Worm (Caenorhabditis elegans) whole organism, L2 larva: Measurements from ENCODE around the gene lin-14.

Experiments
- C34F6.9 ChIP-seq: fragments of 150-350 bp; optimal IDR thresholded peaks from 2 replicates; lab custom pipeline; 2014; ENCODE audit warnings: missing biosample characterization, missing genetic modification characterization
- F13H6.1 ChIP-seq: sonication (generic microtip); optimal IDR thresholded peaks from 2 replicates; lab custom pipeline; 2016; ENCODE audit warnings: missing genetic modification characterization, missing compliant biosample characterization
- R02D3.7 ChIP-seq: fragments of 150-350 bp; optimal IDR thresholded peaks from 2 replicates; lab custom pipeline; 2014; ENCODE audit warnings: missing biosample characterization, missing genetic modification characterization
- Y55F3AM.14 ChIP-seq: fragments of 200-800 bp; sonication (Bioruptor generic); optimal IDR thresholded peaks from 2 replicates; lab custom pipeline; 2018; ENCODE audit warnings: mild to moderate bottlenecking, missing genetic modification characterization, missing compliant biosample characterization
- ZK546.5 ChIP-seq: sonication (generic microtip); optimal IDR thresholded peaks from 2 replicates; lab custom pipeline; 2017; ENCODE audit warnings: missing biosample characterization, missing genetic modification characterization
- aly-2 ChIP-seq: fragments of 150-350 bp; optimal IDR thresholded peaks from 2 replicates; lab custom pipeline; 2014; ENCODE audit warnings: missing biosample characterization, missing genetic modification characterization
- ama-1 ChIP-seq: fragments of 150-350 bp; optimal IDR thresholded peaks from 2 replicates; lab custom pipeline; 2018; ENCODE audit warnings: inconsistent platforms
- blmp-1 ChIP-seq: sonication (generic microtip); optimal IDR thresholded peaks from 2 replicates; lab custom pipeline; 2017; ENCODE audit warnings: missing genetic modification characterization, mild to moderate bottlenecking, missing compliant biosample characterization, antibody characterized with exemption, moderate library complexity; ENCODE audit not compliant: insufficient read depth
- ceh-16 ChIP-seq: fragments of 150-350 bp; optimal IDR thresholded peaks from 2 replicates; lab custom pipeline; 2014; ENCODE audit warnings: missing biosample characterization, missing genetic modification characterization
- crh-2 ChIP-seq: sonication (generic microtip); optimal IDR thresholded peaks from 2 replicates; lab custom pipeline; 2017; ENCODE audit warnings: missing biosample characterization, missing genetic modification characterization
- egl-27 ChIP-seq: sonication (generic microtip); optimal IDR thresholded peaks from 3 replicates; lab custom pipeline; 2017; ENCODE audit warnings: missing biosample characterization, missing genetic modification reagents, missing genetic modification characterization
- elt-1 ChIP-seq: fragments of 150-350 bp; optimal IDR thresholded peaks from 2 replicates; lab custom pipeline; 2014; ENCODE audit warnings: missing biosample characterization, missing genetic modification characterization
- fos-1 ChIP-seq: fragments of 150-350 bp; optimal IDR thresholded peaks from 2 replicates; lab custom pipeline; 2014; ENCODE audit warnings: missing biosample characterization, missing genetic modification characterization
- gmeb-1 ChIP-seq: fragments of 150-350 bp; optimal IDR thresholded peaks from 2 replicates; lab custom pipeline; 2014; ENCODE audit warnings: missing biosample characterization, missing genetic modification characterization
- lin-11 ChIP-seq: fragments of 150-350 bp; sonication (generic microtip); optimal IDR thresholded peaks from 2 replicates; lab custom pipeline; 2014; ENCODE audit warnings: missing biosample characterization, missing genetic modification characterization, inconsistent platforms, mixed read lengths
- lin-13 ChIP-seq: fragments of 150-350 bp; optimal IDR thresholded peaks from 2 replicates; lab custom pipeline; 2014; ENCODE audit warnings: missing biosample characterization, missing genetic modification reagents, missing genetic modification characterization
- lin-39 ChIP-seq: fragments of 150-350 bp; optimal IDR thresholded peaks from 2 replicates; lab custom pipeline; 2014; ENCODE audit warnings: missing biosample characterization, missing genetic modification reagents, missing genetic modification characterization
- lsy-2 ChIP-seq, 2 experiments: fragments of 150-350 bp in 1 of 2; sonication (generic microtip) in 1 of 2; optimal IDR thresholded peaks; 2 replicates each; lab custom pipeline; 2014 to 2017; ENCODE audit warnings: missing biosample characterization in 2 of 2, missing genetic modification characterization in 2 of 2
- mab-5 ChIP-seq: fragments of 150-350 bp; optimal IDR thresholded peaks from 2 replicates; lab custom pipeline; 2014; ENCODE audit warnings: missing biosample characterization, missing genetic modification characterization
- nhr-10 ChIP-seq: sonication (generic microtip); optimal IDR thresholded peaks from 2 replicates; lab custom pipeline; 2017; ENCODE audit warnings: missing biosample characterization, missing genetic modification characterization
- nhr-11 ChIP-seq: fragments of 150-350 bp; optimal IDR thresholded peaks from 2 replicates; lab custom pipeline; 2014; ENCODE audit warnings: missing biosample characterization, missing genetic modification characterization
- nhr-129 ChIP-seq: fragments of 150-350 bp; optimal IDR thresholded peaks from 2 replicates; lab custom pipeline; 2014; ENCODE audit warnings: missing biosample characterization, missing genetic modification characterization
- nhr-21 ChIP-seq: fragments of 150-350 bp; optimal IDR thresholded peaks from 2 replicates; lab custom pipeline; 2014; ENCODE audit warnings: missing biosample characterization, missing genetic modification characterization
- nhr-237 ChIP-seq: fragments of 150-350 bp; optimal IDR thresholded peaks from 2 replicates; lab custom pipeline; 2014; ENCODE audit warnings: missing biosample characterization, missing genetic modification characterization
- nhr-25 ChIP-seq: fragments of 150-350 bp; sonication (generic microtip); optimal IDR thresholded peaks from 3 replicates; lab custom pipeline; 2014; ENCODE audit warnings: missing biosample characterization, missing genetic modification characterization
- nhr-6 ChIP-seq: fragments of 150-350 bp; optimal IDR thresholded peaks from 2 replicates; lab custom pipeline; 2014; ENCODE audit warnings: missing biosample characterization, missing genetic modification characterization
- nhr-77 ChIP-seq: fragments of 150-350 bp; optimal IDR thresholded peaks from 2 replicates; lab custom pipeline; 2014; ENCODE audit warnings: missing biosample characterization, missing genetic modification characterization
- peb-1 ChIP-seq: fragments of 150-350 bp; optimal IDR thresholded peaks from 2 replicates; lab custom pipeline; 2014; ENCODE audit warnings: missing biosample characterization, missing genetic modification characterization
- sem-4 ChIP-seq: fragments of 150-350 bp; optimal IDR thresholded peaks from 2 replicates; lab custom pipeline; 2014; ENCODE audit warnings: missing biosample characterization, missing genetic modification reagents, missing genetic modification characterization
- sma-3 ChIP-seq: sonication (generic microtip); optimal IDR thresholded peaks from 2 replicates; lab custom pipeline; 2016; ENCODE audit warnings: missing genetic modification reagents, missing genetic modification characterization, missing compliant biosample characterization
- sma-9 ChIP-seq, 2 experiments: fragments of 150-350 bp in 1 of 2; sonication (generic microtip) in 1 of 2; optimal IDR thresholded peaks; 2 replicates each; lab custom pipeline; 2014 to 2016; ENCODE audit warnings: missing genetic modification characterization in 2 of 2, mild to moderate bottlenecking in 1 of 2, missing biosample characterization in 1 of 2, missing compliant biosample characterization in 1 of 2, missing genetic modification reagents in 1 of 2, moderate library complexity in 1 of 2
- snpc-4 ChIP-seq: fragments of 150-350 bp; optimal IDR thresholded peaks from 2 replicates; lab custom pipeline; 2014; ENCODE audit warnings: missing biosample characterization, missing genetic modification characterization
- unc-39 ChIP-seq: fragments of 150-350 bp; optimal IDR thresholded peaks from 2 replicates; lab custom pipeline; 2014; ENCODE audit warnings: missing biosample characterization, missing genetic modification characterization
- unc-55 ChIP-seq: fragments of 150-350 bp; sonication (generic microtip); optimal IDR thresholded peaks from 3 replicates; lab custom pipeline; 2014; ENCODE audit warnings: missing biosample characterization, missing genetic modification reagents, missing genetic modification characterization
- unc-62 ChIP-seq: fragments of 150-350 bp; optimal IDR thresholded peaks from 2 replicates; lab custom pipeline; 2014; ENCODE audit warnings: missing biosample characterization, missing genetic modification reagents, missing genetic modification characterization
- ztf-1 ChIP-seq: fragments of 200-800 bp; sonication (Bioruptor generic); conservative IDR thresholded peaks from 2 replicates; pipeline ENCODE4 v1.3.6; 2022; ENCODE audit warnings: missing genetic modification characterization, missing compliant biosample characterization
- ztf-11 ChIP-seq: sonication (generic microtip); optimal IDR thresholded peaks from 2 replicates; lab custom pipeline; 2017; ENCODE audit warnings: missing biosample characterization, missing genetic modification characterization

Gene lin-14

DNA sequence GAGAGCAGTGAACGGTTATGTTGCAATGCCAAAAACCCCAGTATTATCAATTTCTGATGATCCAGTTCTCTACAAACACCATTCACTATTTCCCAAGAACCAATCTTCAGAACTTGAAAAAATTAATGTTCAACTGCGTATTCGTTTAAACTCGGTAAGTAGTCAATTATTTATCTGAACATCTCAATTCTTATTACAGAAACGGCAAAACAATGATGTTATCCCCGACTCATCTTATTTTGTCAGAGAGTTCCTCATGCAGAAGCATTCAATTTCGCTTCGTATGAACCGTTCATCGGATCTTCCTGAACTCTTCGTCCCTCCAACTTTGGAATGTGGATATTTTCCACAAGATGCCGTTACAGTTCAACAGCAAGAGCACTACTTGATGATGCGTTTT is 58.3 kb downstream of the lin-14 start:
- TF ChIP-seq ceh-16 (no peak), sma-9 (GFP tag; optimal IDR thresholded peaks at IDR 0.05; lab: Kevin White, UChicago) (no peak), sma-9 (tag; optimal IDR thresholded peaks at IDR 0.05; lab: Kevin White, UChicago) (no peak), mab-5 (tag; lab: Kevin White, UChicago) (no peak), nhr-21 (tag; lab: Kevin White, UChicago) (no peak), Y55F3AM.14 (GFP tag; lab: Kevin White, UChicago) (no peak), elt-1 (tag; lab: Kevin White, UChicago) (no peak), snpc-4 (tag; lab: Kevin White, UChicago) (no peak), F13H6.1 (no peak), nhr-77 (no peak), unc-55 (GFP tag; lab: Kevin White, UChicago) (no peak)

- TF ChIP-seq ztf-1 (GFP tag; lab: Robert Waterston, UW) (no peak), R02D3.7 (tag; lab: Kevin White, UChicago) (no peak), unc-55 (GFP tag; lab: Kevin White, UChicago) (no peak), F13H6.1 (no peak), Y55F3AM.14 (GFP tag; lab: Kevin White, UChicago) (no peak), crh-2 (tag; lab: Kevin White, UChicago) (peak; percentile 12), ZK546.5 (tag; lab: Kevin White, UChicago) (no peak), nhr-10 (tag; lab: Kevin White, UChicago) (no peak), ama-1 (lab: Kevin White, UChicago) (no peak), nhr-11 (tag; lab: Kevin White, UChicago) (no peak), peb-1 (tag; lab: Kevin White, UChicago) (no peak), nhr-6 (tag; lab: Kevin White, UChicago) (no peak), mab-5 (tag; lab: Kevin White, UChicago) (no peak), nhr-21 (tag; lab: Kevin White, UChicago) (peak; percentile 56), sma-9 (GFP tag; optimal IDR thresholded peaks at IDR 0.05; lab: Kevin White, UChicago) (peak; percentile 73), sma-9 (tag; optimal IDR thresholded peaks at IDR 0.05; lab: Kevin White, UChicago) (no peak), elt-1 (tag; lab: Kevin White, UChicago) (no peak), sem-4 (tag; lab: Kevin White, UChicago) (no peak), gmeb-1 (no peak), ceh-16 (no peak), nhr-129 (tag; lab: Kevin White, UChicago) (no peak), fos-1 (no peak), ztf-11 (no peak), lin-39 (tag; lab: Kevin White, UChicago) (no peak), nhr-77 (no peak), lin-11 (no peak), lsy-2 (tag; optimal IDR thresholded peaks at IDR 0.05; lab: Kevin White, UChicago) (no peak), blmp-1 (peak; percentile 25), egl-27 (no peak), nhr-237 (tag; lab: Kevin White, UChicago) (no peak), unc-62 (no peak), unc-39 (tag; lab: Kevin White, UChicago) (no peak), sma-3 (peak; percentile 24), lin-13 (GFP tag; lab: Kevin White, UChicago) (no peak), aly-2 (tag; lab: Kevin White, UChicago) (no peak), C34F6.9 (tag; lab: Kevin White, UChicago) (no peak)
Measured at ce11 chrX:11533543-11534003, 68.2 kb downstream of the lin-14 start, which contains the start of gene C35C5.8. Gene C35C5.8 (plus strand): TSS chrX:11533593.

- TF ChIP-seq sma-9 (GFP tag; optimal IDR thresholded peaks at IDR 0.05; lab: Kevin White, UChicago) (peak; percentile 58), sma-9 (tag; optimal IDR thresholded peaks at IDR 0.05; lab: Kevin White, UChicago) (no peak), nhr-21 (tag; lab: Kevin White, UChicago) (peak; percentile 50), blmp-1 (peak; percentile 15), sma-3 (no peak), peb-1 (tag; lab: Kevin White, UChicago) (no peak), egl-27 (no peak), nhr-25 (tag; lab: Kevin White, UChicago) (peak; percentile 50)
Measured at ce11 chrX:11534443-11534842, 69.1 kb downstream of the lin-14 start.
